Worm (Caenorhabditis elegans): ENCODE results near the gene ZC204.13.

- TF ChIP-seq unc-62 (GFP tag; optimal IDR thresholded peaks at IDR 0.05) (no peak), drap-1 (GFP tag; optimal IDR thresholded peaks at IDR 0.05) (no peak), nhr-12 (tag; optimal IDR thresholded peaks at IDR 0.05) (no peak), mep-1 (tag; optimal IDR thresholded peaks at IDR 0.05) (no peak), nhr-76 (tag; optimal IDR thresholded peaks at IDR 0.05) (no peak), nhr-28 (tag; optimal IDR thresholded peaks at IDR 0.05) (no peak), ztf-11 (tag; optimal IDR thresholded peaks at IDR 0.05) (no peak), lsy-2 (tag; optimal IDR thresholded peaks at IDR 0.05) (no peak)
Measured at ce11 chrII:1703363-1703762, 42.6 kb upstream of the ZC204.13 start, which contains the start of gene fbxb-47.

Data from whole organism, mixed stage, embryonic.